Fruit fly (Drosophila melanogaster): ENCODE results near the gene sala.

The sala gene

dm6 chr2L:11452601-11453345 is 31.7 kb upstream of the sala start (continued):
- TF ChIP-seq CG15479 (GFP tag; optimal IDR thresholded peaks at IDR 0.05) (peak; percentile 22), CG4730 (GFP tag; IDR thresholded peaks at IDR 0.05) (no peak), insv (GFP tag; optimal IDR thresholded peaks at IDR 0.05) (no peak), ftz-f1 (GFP tag; optimal IDR thresholded peaks at IDR 0.05) (no peak), CG9817 (tag; optimal IDR thresholded peaks at IDR 0.05) (no peak), ase (GFP tag; IDR thresholded peaks at IDR 0.05) (peak; percentile 21; the same call in 1 of the 3 replicates), CG15011 (GFP tag; optimal IDR thresholded peaks at IDR 0.05) (no peak), Bteb2 (GFP tag; optimal IDR thresholded peaks at IDR 0.05) (no peak), CG3407 (GFP tag; optimal IDR thresholded peaks at IDR 0.05) (peak; percentile 33), ttk (GFP tag; IDR thresholded peaks at IDR 0.05) (no peak), H15 (GFP tag; IDR thresholded peaks at IDR 0.05) (no peak), Blimp-1 (GFP tag; optimal IDR thresholded peaks at IDR 0.05) (peak; percentile 48), CG1832 (GFP tag; optimal IDR thresholded peaks at IDR 0.05) (no peak), Hr78 (GFP tag; optimal IDR thresholded peaks at IDR 0.05) (peak in 1 of 2 experiments; percentile 82), dati (GFP tag; IDR thresholded peaks at IDR 0.05) (no peak), zf30C (GFP tag; optimal IDR thresholded peaks at IDR 0.05) (peak; percentile 87), ac (GFP tag; optimal IDR thresholded peaks at IDR 0.05) (peak; percentile 83), CG2875 (GFP tag; optimal IDR thresholded peaks at IDR 0.05) (peak; percentile 42), Gsc (GFP tag; IDR thresholded peaks at IDR 0.05) (no peak), CoRest (tag; optimal IDR thresholded peaks at IDR 0.05) (peak; percentile 66), CG31224 (GFP tag; IDR thresholded peaks at IDR 0.05) (no peak), cwo (GFP tag; optimal IDR thresholded peaks at IDR 0.05) (no peak), klu (GFP tag; IDR thresholded peaks at IDR 0.05) (no peak), CG14667 (GFP tag; IDR thresholded peaks at IDR 0.05) (no peak), GATAe (GFP tag; conservative IDR thresholded peaks at IDR 0.05) (no peak), CG4404 (GFP tag; IDR thresholded peaks at IDR 0.05) (peak; percentile 75), CG17385 (GFP tag; optimal IDR thresholded peaks at IDR 0.05) (peak; percentile 38), hth (optimal IDR thresholded peaks at IDR 0.05) (no peak), CG9797 (GFP tag; optimal IDR thresholded peaks at IDR 0.05) (no peak), wor (GFP tag; IDR thresholded peaks at IDR 0.05) (no peak), Dip2 (GFP tag; IDR thresholded peaks at IDR 0.05) (no peak), luna (GFP tag; optimal IDR thresholded peaks at IDR 0.05) (no peak), CG2129 (GFP tag; IDR thresholded peaks at IDR 0.05; ENCODE audit: partially characterized antibody) (no peak), Fer1 (GFP tag; optimal IDR thresholded peaks at IDR 0.05) (no peak), CG31365 (tag; optimal IDR thresholded peaks at IDR 0.05) (no peak), CG14860 (GFP tag; IDR thresholded peaks at IDR 0.05; ENCODE audit: partially characterized antibody) (no peak), mam (GFP tag; optimal IDR thresholded peaks at IDR 0.05) (no peak), emc (GFP tag; optimal IDR thresholded peaks at IDR 0.05) (no peak), pb (GFP tag; optimal IDR thresholded peaks at IDR 0.05) (no peak), Poxn (GFP tag; IDR thresholded peaks at IDR 0.05) (no peak), eve (GFP tag; optimal IDR thresholded peaks at IDR 0.05) (no peak), CG7786 (GFP tag; optimal IDR thresholded peaks at IDR 0.05) (peak; percentile 11), CG16815 (GFP tag; optimal IDR thresholded peaks at IDR 0.05) (peak; percentile 75), Gug (GFP tag; IDR thresholded peaks at IDR 0.05) (no peak), gcm (GFP tag; optimal IDR thresholded peaks at IDR 0.05) (peak; percentile 58), D19A (tag; optimal IDR thresholded peaks at IDR 0.05) (peak; percentile 69), CG10366 (GFP tag; IDR thresholded peaks at IDR 0.05) (peak; percentile 29; the same call in 1 of the 2 replicates), CG7357 (GFP tag; IDR thresholded peaks at IDR 0.05) (no peak), Pdp1 (GFP tag; optimal IDR thresholded peaks at IDR 0.05) (peak in 1 of 2 experiments; percentile 42), caup (GFP tag; optimal IDR thresholded peaks at IDR 0.05; ENCODE audit: severe bottlenecking) (no peak)
